Worm (Caenorhabditis elegans) whole organism, L4 larva: ENCODE results near the gene alg-2.
A peak's percentile ranks its signal among the peaks of the same experiment; 100 is the strongest.

Experiments used
- F26F4.8 ChIP-seq: fragments of 200-800 bp; sonication (Bioruptor generic); conservative IDR thresholded peaks from 2 replicates; pipeline ENCODE4 v1.3.6; 2022; ENCODE audit warnings: missing genetic modification characterization, missing compliant biosample characterization
- F37D6.2 ChIP-seq: sonication (generic microtip); optimal IDR thresholded peaks from 2 replicates; lab custom pipeline; 2016; ENCODE audit warnings: mild to moderate bottlenecking, missing genetic modification characterization, missing compliant biosample characterization
- F44E2.7 ChIP-seq: fragments of 200-800 bp; sonication (Bioruptor generic); IDR thresholded peaks from 2 replicates; pipeline ENCODE4 v2.1.2; 2022; ENCODE audit warnings: missing genetic modification characterization, missing compliant biosample characterization
- F49E8.2 ChIP-seq: sonication (generic microtip); optimal IDR thresholded peaks from 2 replicates; lab custom pipeline; 2016; ENCODE audit warnings: missing compliant biosample characterization, mild to moderate bottlenecking, missing genetic modification characterization, borderline replicate concordance
- T20F7.1 ChIP-seq: fragments of 200-800 bp; sonication (Bioruptor generic); optimal IDR thresholded peaks from 2 replicates; lab custom pipeline; 2018; ENCODE audit warnings: mild to moderate bottlenecking, missing genetic modification characterization, missing compliant biosample characterization
- T26A8.4 ChIP-seq: fragments of 200-800 bp; sonication (Bioruptor generic); IDR thresholded peaks from 2 replicates; pipeline ENCODE4 v1.3.6; 2022; ENCODE audit warnings: missing genetic modification characterization, missing compliant biosample characterization
- Y48G9A.11 ChIP-seq: fragments of 200-800 bp; sonication (Bioruptor generic); IDR thresholded peaks from 2 replicates; pipeline ENCODE4 v1.3.6; 2022; ENCODE audit warnings: missing genetic modification reagents, missing genetic modification characterization, missing compliant biosample characterization
- Y75B8A.6 ChIP-seq: fragments of 200-800 bp; sonication (Bioruptor generic); IDR thresholded peaks from 2 replicates; pipeline ENCODE4 v1.3.6; 2022; ENCODE audit warnings: missing genetic modification reagents, missing genetic modification characterization, missing compliant biosample characterization
- ZK546.5 ChIP-seq, 2 experiments: sonication (generic microtip); optimal IDR thresholded peaks; 2 replicates each; lab custom pipeline; 2017; ENCODE audit warnings: missing biosample characterization in 2 of 2, missing genetic modification characterization in 2 of 2
- aha-1 ChIP-seq: fragments of 150-350 bp; peaks from one replicate; lab custom pipeline; 2014; ENCODE audit warnings: missing biosample characterization, missing genetic modification characterization
- aly-2 ChIP-seq: sonication (generic microtip); optimal IDR thresholded peaks from 2 replicates; lab custom pipeline; 2018; ENCODE audit warnings: missing biosample characterization, missing genetic modification characterization
- ama-1 ChIP-seq: fragments of 150-350 bp; optimal IDR thresholded peaks from 2 replicates; lab custom pipeline; 2014; ENCODE audit warnings: inconsistent platforms, mixed read lengths
- ceh-32 ChIP-seq: sonication (generic microtip); optimal IDR thresholded peaks from 2 replicates; lab custom pipeline; 2016; ENCODE audit warnings: mild to moderate bottlenecking, missing genetic modification characterization, missing compliant biosample characterization; ENCODE audit not compliant: poor library complexity
- ctbp-1 ChIP-seq: fragments of 200-800 bp; sonication (Bioruptor generic); IDR thresholded peaks from 2 replicates; pipeline ENCODE4 v1.3.6; 2022; ENCODE audit warnings: missing genetic modification reagents, missing genetic modification characterization, missing compliant biosample characterization
- daf-12 ChIP-seq: fragments of 150-350 bp; optimal IDR thresholded peaks from 2 replicates; lab custom pipeline; 2014; ENCODE audit warnings: missing biosample characterization, missing genetic modification reagents, missing genetic modification characterization
- daf-16 ChIP-seq, 3 experiments: sonication (generic microtip); optimal IDR thresholded peaks; 2 replicates each; lab custom pipeline; 2016 to 2017; ENCODE audit warnings: missing genetic modification characterization in 3 of 3, missing genetic modification reagents in 3 of 3, mild to moderate bottlenecking in 2 of 3, missing compliant biosample characterization in 2 of 3, missing biosample characterization in 1 of 3, moderate library complexity in 1 of 3
- daf-8 ChIP-seq: fragments of 200-800 bp; sonication (Bioruptor generic); IDR thresholded peaks from 2 replicates; pipeline ENCODE4 v1.3.6; 2022; ENCODE audit warnings: missing genetic modification characterization, missing compliant biosample characterization
- dmd-6 ChIP-seq: fragments of 200-800 bp; sonication (Bioruptor generic); IDR thresholded peaks from 2 replicates; pipeline ENCODE4 v1.3.6; 2022; ENCODE audit warnings: missing genetic modification reagents, missing genetic modification characterization, missing compliant biosample characterization
- dmd-8 ChIP-seq: fragments of 200-800 bp; sonication (Bioruptor generic); IDR thresholded peaks from 2 replicates; pipeline ENCODE4 v1.3.6; 2022; ENCODE audit warnings: missing genetic modification characterization, missing compliant biosample characterization
- dmd-9 ChIP-seq: fragments of 200-800 bp; sonication (Bioruptor generic); IDR thresholded peaks from 2 replicates; pipeline ENCODE4 v1.3.6; 2022; ENCODE audit warnings: missing genetic modification reagents, missing genetic modification characterization, missing compliant biosample characterization
- egl-43 ChIP-seq: fragments of 200-800 bp; sonication (Bioruptor generic); IDR thresholded peaks from 2 replicates; pipeline ENCODE4 v1.3.6; 2022; ENCODE audit warnings: missing genetic modification reagents, missing genetic modification characterization, missing compliant biosample characterization
- gei-8 ChIP-seq: fragments of 200-800 bp; sonication (Bioruptor generic); optimal IDR thresholded peaks from 2 replicates; lab custom pipeline; 2018; ENCODE audit warnings: mild to moderate bottlenecking, missing genetic modification characterization, missing compliant biosample characterization
- hlh-11 ChIP-seq: fragments of 200-800 bp; sonication (Bioruptor generic); optimal IDR thresholded peaks from 2 replicates; lab custom pipeline; 2018; ENCODE audit warnings: mild to moderate bottlenecking, missing genetic modification characterization, missing compliant biosample characterization
- lim-7 ChIP-seq: fragments of 200-800 bp; sonication (Bioruptor generic); IDR thresholded peaks from 2 replicates; pipeline ENCODE4 v1.3.6; 2022; ENCODE audit warnings: missing genetic modification characterization, missing compliant biosample characterization
- lin-1 ChIP-seq: fragments of 200-800 bp; sonication (Bioruptor generic); IDR thresholded peaks from 2 replicates; pipeline ENCODE4 v1.3.6; 2022; ENCODE audit warnings: missing genetic modification reagents, missing genetic modification characterization, missing compliant biosample characterization
- lin-15B ChIP-seq: fragments of 150-350 bp; sonication (generic microtip); optimal IDR thresholded peaks from 3 replicates; lab custom pipeline; 2014; ENCODE audit warnings: missing biosample characterization, missing genetic modification characterization
- lin-39 ChIP-seq: fragments of 150-350 bp; optimal IDR thresholded peaks from 2 replicates; lab custom pipeline; 2014; ENCODE audit warnings: missing biosample characterization, missing genetic modification reagents, missing genetic modification characterization
- madf-5 ChIP-seq, 2 experiments: fragments of 200-800 bp; sonication (Bioruptor generic); IDR thresholded peaks; 2 replicates each; pipeline ENCODE4 v1.3.6; 2022; ENCODE audit warnings: missing compliant biosample characterization in 2 of 2, missing genetic modification characterization in 2 of 2
- mdl-1 ChIP-seq, 2 experiments: fragments of 150-350 bp in 1 of 2; sonication (generic microtip) in 1 of 2; optimal IDR thresholded peaks; 2 replicates each; lab custom pipeline; 2014 to 2017; ENCODE audit warnings: missing biosample characterization in 2 of 2, missing genetic modification characterization in 2 of 2
- mes-2 ChIP-seq: sonication (generic microtip); optimal IDR thresholded peaks from 2 replicates; lab custom pipeline; 2016; ENCODE audit warnings: missing genotype, mild to moderate bottlenecking, missing genetic modification characterization, missing compliant biosample characterization; ENCODE audit not compliant: poor library complexity, severe bottlenecking
- mxl-2 ChIP-seq: fragments of 200-800 bp; sonication (Bioruptor generic); conservative IDR thresholded peaks from 2 replicates; pipeline ENCODE4 v1.3.6; 2022; ENCODE audit warnings: missing genetic modification reagents, missing genetic modification characterization, missing compliant biosample characterization
- nhr-10 ChIP-seq: fragments of 150-350 bp; optimal IDR thresholded peaks from 2 replicates; lab custom pipeline; 2014; ENCODE audit warnings: missing biosample characterization, missing genetic modification characterization
- nhr-102 ChIP-seq: sonication (generic microtip); optimal IDR thresholded peaks from 2 replicates; lab custom pipeline; 2016; ENCODE audit warnings: mild to moderate bottlenecking, missing genetic modification characterization, moderate library complexity, missing compliant biosample characterization
- nhr-25 ChIP-seq: sonication (generic microtip); optimal IDR thresholded peaks from 2 replicates; lab custom pipeline; 2017; ENCODE audit warnings: missing genetic modification characterization, mild to moderate bottlenecking, missing compliant biosample characterization, antibody characterized with exemption, moderate library complexity, borderline replicate concordance; ENCODE audit not compliant: insufficient read depth
- nhr-28 ChIP-seq: fragments of 150-350 bp; optimal IDR thresholded peaks from 2 replicates; lab custom pipeline; 2014; ENCODE audit warnings: missing biosample characterization, missing genetic modification characterization
- nhr-41 ChIP-seq: fragments of 200-800 bp; sonication (Bioruptor generic); IDR thresholded peaks from 2 replicates; pipeline ENCODE4 v1.3.6; 2022; ENCODE audit warnings: missing genetic modification reagents, missing genetic modification characterization, missing compliant biosample characterization
- nhr-42 ChIP-seq: fragments of 200-800 bp; sonication (Bioruptor generic); IDR thresholded peaks from 2 replicates; pipeline ENCODE4 v1.3.6; 2022; ENCODE audit warnings: missing genetic modification characterization, missing compliant biosample characterization
- nhr-48 ChIP-seq: sonication (generic microtip); optimal IDR thresholded peaks from 2 replicates; lab custom pipeline; 2016; ENCODE audit warnings: mild to moderate bottlenecking, missing genetic modification characterization, missing compliant biosample characterization
- nhr-6 ChIP-seq: fragments of 150-350 bp; optimal IDR thresholded peaks from 2 replicates; lab custom pipeline; 2014; ENCODE audit warnings: missing biosample characterization, missing genetic modification characterization
- nhr-77 ChIP-seq: fragments of 150-350 bp; optimal IDR thresholded peaks from 2 replicates; lab custom pipeline; 2014; ENCODE audit warnings: missing biosample characterization, missing genetic modification characterization
- pha-4 ChIP-seq, 2 experiments: fragments of 150-350 bp in 1 of 2; fragments of 200-800 bp in 1 of 2; sonication (Bioruptor generic) in 1 of 2; IDR thresholded peaks in 1 of 2; optimal IDR thresholded peaks in 1 of 2; 2 replicates each; pipeline versions ENCODE4 v1.3.6 to Lab custom; 2014 to 2022; ENCODE audit warnings: missing genetic modification characterization in 2 of 2, missing genetic modification reagents in 2 of 2, missing biosample characterization in 1 of 2, missing compliant biosample characterization in 1 of 2
- pqm-1 ChIP-seq: sonication (generic microtip); optimal IDR thresholded peaks from 2 replicates; lab custom pipeline; 2017; ENCODE audit warnings: missing biosample characterization, missing genetic modification characterization
- rbr-2 ChIP-seq: sonication (generic microtip); optimal IDR thresholded peaks from 2 replicates; lab custom pipeline; 2016; ENCODE audit warnings: missing genotype, missing genetic modification characterization, missing compliant biosample characterization
- spr-1 ChIP-seq: sonication (generic microtip); optimal IDR thresholded peaks from 2 replicates; lab custom pipeline; 2016; ENCODE audit warnings: mild to moderate bottlenecking, missing genetic modification characterization, missing compliant biosample characterization
- unc-130 ChIP-seq: sonication (generic microtip); optimal IDR thresholded peaks from 2 replicates; lab custom pipeline; 2016; ENCODE audit warnings: missing genetic modification reagents, missing genetic modification characterization, missing compliant biosample characterization
- unc-39 ChIP-seq: sonication (generic microtip); optimal IDR thresholded peaks from 2 replicates; lab custom pipeline; 2017; ENCODE audit warnings: missing biosample characterization, missing genetic modification characterization
- unc-62 ChIP-seq, 3 experiments: fragments of 150-350 bp in 1 of 3; sonication (generic microtip); optimal IDR thresholded peaks in 2 of 3; peaks in 1 of 3; 1 replicate in 1 of 3; 2 replicates in 2 of 3; lab custom pipeline; 2014 to 2017; ENCODE audit warnings: missing biosample characterization in 3 of 3, missing genetic modification characterization in 3 of 3, missing genetic modification reagents in 3 of 3, missing genotype in 1 of 3
- zfp-3 ChIP-seq: fragments of 200-800 bp; sonication (Bioruptor generic); conservative IDR thresholded peaks from 2 replicates; pipeline ENCODE4 v1.3.6; 2022; ENCODE audit warnings: missing genetic modification reagents, missing genetic modification characterization, missing compliant biosample characterization
- ztf-7 ChIP-seq: fragments of 150-350 bp; optimal IDR thresholded peaks from 2 replicates; lab custom pipeline; 2014; ENCODE audit warnings: missing biosample characterization, missing genetic modification characterization

Gene alg-2

DNA sequence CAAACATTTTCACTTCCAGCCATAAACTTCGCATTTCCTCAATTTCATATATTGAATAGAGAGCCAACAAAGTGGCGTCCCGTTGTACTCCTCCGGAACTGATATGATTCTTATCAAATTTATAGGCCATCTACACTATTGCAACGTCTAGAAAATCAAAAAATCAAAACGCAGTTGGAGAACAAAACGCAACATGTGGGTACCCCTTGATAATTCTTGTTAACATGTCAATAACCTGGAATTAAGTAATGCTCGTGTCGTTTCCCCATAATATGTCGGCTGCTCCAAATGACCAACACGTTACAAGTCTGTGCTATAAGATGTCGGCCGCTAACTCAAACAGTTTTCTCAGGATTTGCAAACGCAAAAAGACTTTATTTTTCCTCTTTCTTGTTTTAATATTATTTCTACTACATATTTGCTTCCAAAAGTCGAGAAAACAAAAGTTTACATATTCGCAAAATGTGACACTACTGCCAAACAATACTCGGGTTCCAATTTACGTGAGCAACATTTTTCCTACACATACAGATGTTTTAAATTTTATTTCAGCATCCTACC, 7.7 kb downstream of the alg-2 start (continued):
- TF ChIP-seq nhr-41 (GFP tag; lab: Robert Waterston, UW) (no peak), gei-8 (GFP tag; lab: Kevin White, UChicago) (no peak), nhr-77 (tag; lab: Kevin White, UChicago) (peak; percentile 11), lin-39 (tag; lab: Kevin White, UChicago) (no peak), Y48G9A.11 (no peak), spr-1 (no peak), pqm-1 (tag; lab: Kevin White, UChicago) (peak; percentile 87), nhr-6 (tag; lab: Kevin White, UChicago) (no peak), mxl-2 (no peak)

ce11 chrII:884204-884603, 11.2 kb downstream of the alg-2 start:
- TF ChIP-seq zfp-3 (GFP tag; lab: Robert Waterston, UW), result no peak
- peak in 1 of 2 experiments; percentile 73 for TF ChIP-seq unc-62 (GFP tag; optimal IDR thresholded peaks at IDR 0.05 in 1 of 2; lab: Kevin White, UChicago)
- no peak for TF ChIP-seq unc-62 (tag; optimal IDR thresholded peaks at IDR 0.05; lab: Kevin White, UChicago)
- TF ChIP-seq F44E2.7, result no peak
- TF ChIP-seq aly-2 (tag; lab: Kevin White, UChicago), result no peak
- TF ChIP-seq madf-5 (GFP tag; IDR thresholded peaks at IDR 0.05; lab: Robert Waterston, UW), result no peak
- no peak for TF ChIP-seq F49E8.2 (tag; lab: Kevin White, UChicago)
- no peak for TF ChIP-seq ztf-7 (tag; lab: Kevin White, UChicago)
- TF ChIP-seq unc-39 (tag; lab: Kevin White, UChicago), result no peak
- TF ChIP-seq lin-1 (GFP tag; lab: Robert Waterston, UW), result no peak
- TF ChIP-seq rbr-2 (tag; lab: Kevin White, UChicago), result no peak
- TF ChIP-seq dmd-6 (GFP tag; lab: Robert Waterston, UW), result peak; percentile 15; the same call in 1 of the 2 replicates
- no peak for TF ChIP-seq nhr-42 (GFP tag; lab: Robert Waterston, UW)
- TF ChIP-seq nhr-77 (tag; lab: Kevin White, UChicago), result peak; percentile 18
- no peak for TF ChIP-seq F26F4.8 (GFP tag; lab: Robert Waterston, UW)
- no peak for TF ChIP-seq lin-15B (tag; lab: Kevin White, UChicago)
- TF ChIP-seq hlh-11, result peak; percentile 4
- no peak for TF ChIP-seq ctbp-1 (GFP tag; lab: Robert Waterston, UW)
- no peak for TF ChIP-seq Y75B8A.6
- no peak for TF ChIP-seq daf-8 (GFP tag; lab: Robert Waterston, UW)
- no peak for TF ChIP-seq nhr-25 (tag; lab: Kevin White, UChicago)
- peak; percentile 13 for TF ChIP-seq nhr-28
- TF ChIP-seq T20F7.1 (GFP tag; lab: Kevin White, UChicago), result no peak
- TF ChIP-seq unc-130 (GFP tag; lab: Kevin White, UChicago), result no peak
- TF ChIP-seq nhr-48 (tag; lab: Kevin White, UChicago), result no peak
- TF ChIP-seq daf-12 (tag; lab: Kevin White, UChicago), result no peak
- no peak for TF ChIP-seq egl-43 (GFP tag; lab: Robert Waterston, UW)
- no peak for TF ChIP-seq dmd-9 (GFP tag; lab: Robert Waterston, UW)
- TF ChIP-seq ama-1 (lab: Kevin White, UChicago), result no peak
- TF ChIP-seq ZK546.5 (tag; optimal IDR thresholded peaks at IDR 0.05; lab: Kevin White, UChicago), result no peak
- no peak for TF ChIP-seq aha-1 (tag; lab: Kevin White, UChicago)
- TF ChIP-seq lim-7 (GFP tag; lab: Robert Waterston, UW), result no peak
- no peak for TF ChIP-seq ceh-32 (tag; lab: Kevin White, UChicago)
- TF ChIP-seq pha-4 (GFP tag; IDR thresholded peaks at IDR 0.05; lab: Robert Waterston, UW), result no peak
- no peak for TF ChIP-seq pha-4 (tag; optimal IDR thresholded peaks at IDR 0.05; lab: Kevin White, UChicago)
- no peak for TF ChIP-seq dmd-8 (GFP tag; lab: Robert Waterston, UW)
- TF ChIP-seq nhr-102, result no peak
- no peak for TF ChIP-seq mes-2 (tag; lab: Kevin White, UChicago)
- no peak for TF ChIP-seq mdl-1 (tag; optimal IDR thresholded peaks at IDR 0.05; lab: Kevin White, UChicago)
- TF ChIP-seq nhr-10 (tag; lab: Kevin White, UChicago), result no peak
- no peak for TF ChIP-seq T26A8.4 (GFP tag; lab: Robert Waterston, UW)
- no peak for TF ChIP-seq daf-16 (GFP tag; optimal IDR thresholded peaks at IDR 0.05; lab: Kevin White, UChicago)
- TF ChIP-seq daf-16 (tag; optimal IDR thresholded peaks at IDR 0.05; lab: Kevin White, UChicago), result peak; percentile 37
- no peak for TF ChIP-seq F37D6.2 (tag; lab: Kevin White, UChicago)
